Worm (Caenorhabditis elegans) whole organism, L3 larva: ENCODE measurements around the gene znf-622.

Experiments used
- R02D3.7 ChIP-seq: fragments of 150-350 bp; optimal IDR thresholded peaks from 2 replicates; lab custom pipeline; 2014; ENCODE audit warnings: missing biosample characterization, missing genetic modification characterization
- ZK546.5 ChIP-seq: sonication (generic microtip); optimal IDR thresholded peaks from 2 replicates; lab custom pipeline; 2017; ENCODE audit warnings: missing biosample characterization, missing genetic modification characterization
- aly-2 ChIP-seq: fragments of 150-350 bp; optimal IDR thresholded peaks from 2 replicates; lab custom pipeline; 2014; ENCODE audit warnings: missing biosample characterization, missing genetic modification characterization
- ama-1 ChIP-seq: fragments of 150-350 bp; optimal IDR thresholded peaks from 2 replicates; lab custom pipeline; 2018
- ceh-16 ChIP-seq: sonication (generic microtip); optimal IDR thresholded peaks from 2 replicates; lab custom pipeline; 2017; ENCODE audit warnings: missing biosample characterization, missing genetic modification characterization
- ceh-28 ChIP-seq: fragments of 150-350 bp; optimal IDR thresholded peaks from 2 replicates; lab custom pipeline; 2014; ENCODE audit warnings: missing biosample characterization, missing genetic modification reagents, missing genetic modification characterization
- ceh-82 ChIP-seq: fragments of 150-350 bp; optimal IDR thresholded peaks from 2 replicates; lab custom pipeline; 2014; ENCODE audit warnings: missing biosample characterization, missing genetic modification characterization
- ceh-9 ChIP-seq: sonication (generic microtip); optimal IDR thresholded peaks from 2 replicates; lab custom pipeline; 2018; ENCODE audit warnings: missing biosample characterization, missing genetic modification characterization
- daf-12 ChIP-seq: fragments of 150-350 bp; optimal IDR thresholded peaks from 2 replicates; lab custom pipeline; 2014; ENCODE audit warnings: missing biosample characterization, missing genetic modification reagents, missing genetic modification characterization
- egl-27 ChIP-seq: sonication (generic microtip); optimal IDR thresholded peaks from 4 replicates; lab custom pipeline; 2017; ENCODE audit warnings: missing biosample characterization, missing genetic modification reagents, missing genetic modification characterization
- egl-5 ChIP-seq: fragments of 150-350 bp; optimal IDR thresholded peaks from 2 replicates; lab custom pipeline; 2017; ENCODE audit warnings: missing biosample characterization, missing genetic modification reagents, missing genetic modification characterization, inconsistent platforms
- elt-1 ChIP-seq: fragments of 150-350 bp; optimal IDR thresholded peaks from 2 replicates; lab custom pipeline; 2014; ENCODE audit warnings: missing biosample characterization, missing genetic modification characterization
- elt-2 ChIP-seq: sonication (generic microtip); optimal IDR thresholded peaks from 2 replicates; lab custom pipeline; 2016; ENCODE audit warnings: missing genetic modification reagents, mild to moderate bottlenecking, missing genetic modification characterization, missing compliant biosample characterization
- elt-3 ChIP-seq, 3 experiments: fragments of 150-350 bp in 1 of 3; sonication (generic microtip) in 2 of 3; optimal IDR thresholded peaks; 2 replicates in 2 of 3; 4 replicates in 1 of 3; lab custom pipeline; 2014 to 2017; ENCODE audit warnings: missing biosample characterization in 3 of 3, missing genetic modification characterization in 3 of 3
- eor-1 ChIP-seq, 2 experiments: fragments of 150-350 bp; optimal IDR thresholded peaks; 2 replicates each; lab custom pipeline; 2014 to 2018; ENCODE audit warnings: missing biosample characterization in 2 of 2, missing genetic modification characterization in 2 of 2
- fkh-10 ChIP-seq: sonication (generic microtip); optimal IDR thresholded peaks from 2 replicates; lab custom pipeline; 2017; ENCODE audit warnings: missing biosample characterization, missing genetic modification reagents, missing genetic modification characterization
- fkh-2 ChIP-seq: fragments of 150-350 bp; optimal IDR thresholded peaks from 2 replicates; lab custom pipeline; 2014; ENCODE audit warnings: missing biosample characterization, missing genetic modification reagents, missing genetic modification characterization
- fos-1 ChIP-seq: fragments of 150-350 bp; optimal IDR thresholded peaks from 2 replicates; lab custom pipeline; 2014; ENCODE audit warnings: missing biosample characterization, missing genetic modification characterization
- hmg-11 ChIP-seq: sonication (generic microtip); optimal IDR thresholded peaks from 2 replicates; lab custom pipeline; 2016; ENCODE audit warnings: missing genetic modification characterization, missing compliant biosample characterization
- jun-1 ChIP-seq: fragments of 150-350 bp; optimal IDR thresholded peaks from 2 replicates; lab custom pipeline; 2014; ENCODE audit warnings: missing biosample characterization, missing genetic modification reagents, missing genetic modification characterization
- lin-15B ChIP-seq: fragments of 150-350 bp; optimal IDR thresholded peaks from 2 replicates; lab custom pipeline; 2014; ENCODE audit warnings: missing biosample characterization, missing genetic modification characterization
- lin-39 ChIP-seq: fragments of 150-350 bp; optimal IDR thresholded peaks from 2 replicates; lab custom pipeline; 2018; ENCODE audit warnings: missing biosample characterization, missing genetic modification reagents, missing genetic modification characterization
- lsy-12 ChIP-seq: sonication (generic microtip); optimal IDR thresholded peaks from 2 replicates; lab custom pipeline; 2016; ENCODE audit warnings: mild to moderate bottlenecking, missing genetic modification characterization, missing compliant biosample characterization
- mdl-1 ChIP-seq: fragments of 150-350 bp; optimal IDR thresholded peaks from 2 replicates; lab custom pipeline; 2014; ENCODE audit warnings: missing biosample characterization, missing genetic modification characterization
- mml-1 ChIP-seq: fragments of 150-350 bp; sonication (generic microtip); optimal IDR thresholded peaks from 3 replicates; lab custom pipeline; 2014; ENCODE audit warnings: missing biosample characterization, missing genetic modification characterization
- nfya-1 ChIP-seq: sonication (generic microtip); optimal IDR thresholded peaks from 2 replicates; lab custom pipeline; 2017; ENCODE audit warnings: missing genetic modification characterization, mild to moderate bottlenecking, missing compliant biosample characterization, antibody characterized with exemption, moderate library complexity; ENCODE audit not compliant: insufficient read depth
- nhr-11 ChIP-seq: fragments of 150-350 bp; optimal IDR thresholded peaks from 2 replicates; lab custom pipeline; 2014; ENCODE audit warnings: missing biosample characterization, missing genetic modification characterization
- nhr-12 ChIP-seq: fragments of 150-350 bp; optimal IDR thresholded peaks from 2 replicates; lab custom pipeline; 2014; ENCODE audit warnings: missing biosample characterization, missing genetic modification characterization
- nhr-23 ChIP-seq: fragments of 150-350 bp; optimal IDR thresholded peaks from 2 replicates; lab custom pipeline; 2014; ENCODE audit warnings: missing biosample characterization, missing genetic modification reagents, missing genetic modification characterization
- nhr-237 ChIP-seq: fragments of 150-350 bp; optimal IDR thresholded peaks from 2 replicates; lab custom pipeline; 2014; ENCODE audit warnings: missing biosample characterization, missing genetic modification characterization
- nhr-25 ChIP-seq: sonication (generic microtip); optimal IDR thresholded peaks from 2 replicates; lab custom pipeline; 2017; ENCODE audit warnings: missing biosample characterization, missing genetic modification characterization
- nhr-28 ChIP-seq: fragments of 150-350 bp; optimal IDR thresholded peaks from 2 replicates; lab custom pipeline; 2014; ENCODE audit warnings: missing biosample characterization, missing genetic modification characterization
- nhr-43 ChIP-seq: sonication (generic microtip); optimal IDR thresholded peaks from 2 replicates; lab custom pipeline; 2016; ENCODE audit warnings: mild to moderate bottlenecking, missing genetic modification characterization, missing compliant biosample characterization; ENCODE audit not compliant: poor library complexity, severe bottlenecking
- nhr-67 ChIP-seq: fragments of 150-350 bp; optimal IDR thresholded peaks from 2 replicates; lab custom pipeline; 2014; ENCODE audit warnings: missing biosample characterization, missing genetic modification characterization
- nhr-76 ChIP-seq: fragments of 150-350 bp; sonication (generic microtip); optimal IDR thresholded peaks from 5 replicates; lab custom pipeline; 2014; ENCODE audit warnings: missing biosample characterization, missing genetic modification characterization
- nhr-77 ChIP-seq: fragments of 150-350 bp; optimal IDR thresholded peaks from 2 replicates; lab custom pipeline; 2014; ENCODE audit warnings: missing biosample characterization, missing genetic modification characterization
- pha-4 ChIP-seq: fragments of 150-350 bp; optimal IDR thresholded peaks from 2 replicates; lab custom pipeline; 2014; ENCODE audit warnings: missing biosample characterization, missing genetic modification reagents, missing genetic modification characterization
- pqm-1 ChIP-seq: fragments of 150-350 bp; optimal IDR thresholded peaks from 2 replicates; lab custom pipeline; 2017; ENCODE audit warnings: missing biosample characterization, missing genetic modification characterization, inconsistent platforms
- sea-2 ChIP-seq: fragments of 150-350 bp; sonication (generic microtip); optimal IDR thresholded peaks from 4 replicates; lab custom pipeline; 2014; ENCODE audit warnings: missing biosample characterization, missing genetic modification reagents, missing genetic modification characterization
- skn-1 ChIP-seq: fragments of 150-350 bp; optimal IDR thresholded peaks from 2 replicates; lab custom pipeline; 2014; ENCODE audit warnings: missing biosample characterization, missing genetic modification characterization
- snpc-4 ChIP-seq: fragments of 150-350 bp; optimal IDR thresholded peaks from 2 replicates; lab custom pipeline; 2014; ENCODE audit warnings: missing biosample characterization, missing genetic modification characterization
- tbx-2 ChIP-seq: sonication (generic microtip); optimal IDR thresholded peaks from 2 replicates; lab custom pipeline; 2016; ENCODE audit warnings: mild to moderate bottlenecking, missing genetic modification characterization, missing compliant biosample characterization
- unc-39 ChIP-seq: sonication (generic microtip); optimal IDR thresholded peaks from 4 replicates; lab custom pipeline; 2017; ENCODE audit warnings: missing biosample characterization, missing genetic modification characterization
- unc-62 ChIP-seq: fragments of 150-350 bp; sonication (generic microtip); optimal IDR thresholded peaks from 4 replicates; lab custom pipeline; 2014; ENCODE audit warnings: missing biosample characterization, missing genetic modification reagents, missing genetic modification characterization
- zag-1 ChIP-seq: fragments of 150-350 bp; optimal IDR thresholded peaks from 2 replicates; lab custom pipeline; 2014; ENCODE audit warnings: missing biosample characterization, missing genetic modification characterization
- ztf-11 ChIP-seq: fragments of 150-350 bp; optimal IDR thresholded peaks from 2 replicates; lab custom pipeline; 2014; ENCODE audit warnings: missing biosample characterization, missing genetic modification characterization
- ztf-4 ChIP-seq: fragments of 150-350 bp; optimal IDR thresholded peaks from 2 replicates; lab custom pipeline; 2014; ENCODE audit warnings: missing biosample characterization, missing genetic modification characterization

The znf-622 gene

ce11 chrIII:6430834-6431233 lies 49.4 kb downstream of the znf-622 start, which contains the start of gene popl-1:
TSS of gene popl-1 (minus strand) at chrIII:6430934.
- TF ChIP-seq daf-12 (tag; lab: Kevin White, UChicago) (no peak), ceh-28 (tag; lab: Kevin White, UChicago) (no peak), ceh-82 (tag; lab: Kevin White, UChicago) (no peak), hmg-11 (tag; lab: Kevin White, UChicago) (no peak), ceh-16 (tag; lab: Kevin White, UChicago) (no peak), lin-39 (no peak), fkh-10 (GFP tag; lab: Kevin White, UChicago) (no peak), ztf-4 (tag; lab: Kevin White, UChicago) (no peak), nhr-77 (tag; lab: Kevin White, UChicago) (no peak), snpc-4 (tag; lab: Kevin White, UChicago) (no peak)

- TF ChIP-seq hmg-11 (tag; lab: Kevin White, UChicago) = peak; percentile 69
- TF ChIP-seq pha-4 (tag; lab: Kevin White, UChicago) = no peak
- TF ChIP-seq eor-1 (tag; optimal IDR thresholded peaks at IDR 0.05; lab: Kevin White, UChicago) = no peak
- TF ChIP-seq elt-3 (tag; optimal IDR thresholded peaks at IDR 0.05; lab: Kevin White, UChicago) = no peak
- TF ChIP-seq unc-39 (tag; lab: Kevin White, UChicago) = no peak
- TF ChIP-seq ceh-16 (tag; lab: Kevin White, UChicago) = no peak
- no peak for TF ChIP-seq nhr-12 (tag; lab: Kevin White, UChicago)
- TF ChIP-seq unc-62 = no peak
- no peak for TF ChIP-seq fkh-2 (tag; lab: Kevin White, UChicago)
- TF ChIP-seq nfya-1 = no peak
- TF ChIP-seq nhr-67 (tag; lab: Kevin White, UChicago) = no peak
- peak; percentile 1 for TF ChIP-seq ama-1 (lab: Kevin White, UChicago)
- TF ChIP-seq nhr-77 (tag; lab: Kevin White, UChicago) = no peak
- TF ChIP-seq fos-1 = no peak
- no peak for TF ChIP-seq nhr-237 (tag; lab: Kevin White, UChicago)
- TF ChIP-seq aly-2 = no peak
- TF ChIP-seq nhr-43 (tag; lab: Kevin White, UChicago) = no peak
- peak; percentile 50 for TF ChIP-seq nhr-25
- TF ChIP-seq nhr-28 = no peak
- no peak for TF ChIP-seq mml-1 (tag; lab: Kevin White, UChicago)
- TF ChIP-seq zag-1 (tag; lab: Kevin White, UChicago) = no peak
- no peak for TF ChIP-seq tbx-2
- TF ChIP-seq skn-1 = peak; percentile 67
- peak; percentile 37 for TF ChIP-seq fkh-10 (GFP tag; lab: Kevin White, UChicago)
- TF ChIP-seq ceh-82 (tag; lab: Kevin White, UChicago) = no peak
- TF ChIP-seq ztf-11 (tag; lab: Kevin White, UChicago) = no peak
- TF ChIP-seq jun-1 = no peak
- peak; percentile 73 for TF ChIP-seq nhr-23
- peak; percentile 44 for TF ChIP-seq pqm-1 (tag; lab: Kevin White, UChicago)
- peak; percentile 32 for TF ChIP-seq R02D3.7 (tag; lab: Kevin White, UChicago)
- peak; percentile 59 for TF ChIP-seq ceh-28 (tag; lab: Kevin White, UChicago)
- TF ChIP-seq lin-15B (tag; lab: Kevin White, UChicago) = peak; percentile 89
- no peak for TF ChIP-seq mdl-1 (tag; lab: Kevin White, UChicago)
- no peak for TF ChIP-seq ceh-9 (tag; lab: Kevin White, UChicago)
- no peak for TF ChIP-seq ztf-4 (tag; lab: Kevin White, UChicago)
- no peak for TF ChIP-seq elt-1 (tag; lab: Kevin White, UChicago)
- no peak for TF ChIP-seq sea-2 (GFP tag; lab: Kevin White, UChicago)
- no peak for TF ChIP-seq egl-27 (tag; lab: Kevin White, UChicago)
- TF ChIP-seq snpc-4 (tag; lab: Kevin White, UChicago) = no peak
- TF ChIP-seq daf-12 (tag; lab: Kevin White, UChicago) = no peak
- TF ChIP-seq lin-39 = peak; percentile 72
- peak; percentile 14 for TF ChIP-seq lsy-12
- TF ChIP-seq egl-5 (tag; lab: Kevin White, UChicago) = peak; percentile 74
- TF ChIP-seq nhr-76 (tag; lab: Kevin White, UChicago) = no peak
- TF ChIP-seq elt-2 = peak; percentile 33
- peak; percentile 14 for TF ChIP-seq nhr-11 (tag; lab: Kevin White, UChicago)
- no peak for TF ChIP-seq ZK546.5 (tag; lab: Kevin White, UChicago)
Observed at ce11 chrIII:6431766-6432228, 50.4 kb downstream of the znf-622 start, which contains the start of the genes mrps-17 and txdc-9. TSS of gene mrps-17 (minus strand) at chrIII:6431798. TSS of gene txdc-9 (plus strand) at chrIII:6432178.
